Fruit fly (Drosophila melanogaster) whole organism, prepupa: ENCODE data around the gene fh.

Experiments used
- CG10631 ChIP-seq: fragments of 200-800 bp; sonication (Bioruptor generic); optimal IDR thresholded peaks from 2 replicates; lab custom pipeline; 2016; ENCODE audit warnings: missing biosample characterization, missing genetic modification characterization
- CG10669 ChIP-seq: fragments of 200-800 bp; sonication (Bioruptor generic); optimal IDR thresholded peaks from 3 replicates; lab custom pipeline; 2018; ENCODE audit warnings: missing biosample characterization, mild to moderate bottlenecking, missing genetic modification characterization, moderate library complexity
- CG11294 ChIP-seq: fragments of 200-800 bp; sonication (Bioruptor generic); IDR thresholded peaks from 2 replicates; pipeline ENCODE4 v1.3.6; 2022; ENCODE audit warnings: missing biosample characterization, missing genetic modification characterization
- CG11902 ChIP-seq: fragments of 200-800 bp; sonication (Bioruptor generic); optimal IDR thresholded peaks from 3 replicates; lab custom pipeline; 2016; ENCODE audit warnings: missing biosample characterization, missing genetic modification characterization
- CG15336 ChIP-seq: fragments of 200-800 bp; sonication (Bioruptor generic); IDR thresholded peaks from 2 replicates; pipeline ENCODE4 v1.3.6; 2022; ENCODE audit warnings: missing biosample characterization, missing genetic modification characterization
- CG3032 ChIP-seq: fragments of 200-800 bp; optimal IDR thresholded peaks from 2 replicates; lab custom pipeline; 2019; ENCODE audit warnings: missing biosample characterization, mild to moderate bottlenecking, missing genetic modification characterization, moderate library complexity
- CG32006 ChIP-seq: fragments of 200-800 bp; sonication (Bioruptor generic); optimal IDR thresholded peaks from 3 replicates; lab custom pipeline; 2017; ENCODE audit warnings: missing biosample characterization, mild to moderate bottlenecking, missing genetic modification characterization
- CG34406 ChIP-seq: fragments of 200-800 bp; sonication (Bioruptor generic); optimal IDR thresholded peaks from 3 replicates; lab custom pipeline; 2016; ENCODE audit warnings: missing biosample characterization, missing genetic modification characterization
- CG6163 ChIP-seq: fragments of 200-800 bp; sonication (Bioruptor generic); IDR thresholded peaks from 3 replicates; pipeline ENCODE4 v1.3.6; 2022; ENCODE audit warnings: missing biosample characterization, missing genetic modification characterization
- CG6276 ChIP-seq: fragments of 200-800 bp; sonication (Bioruptor generic); optimal IDR thresholded peaks from 2 replicates; lab custom pipeline; 2017; ENCODE audit warnings: missing biosample characterization, mild to moderate bottlenecking, missing genetic modification characterization
- CG6792 ChIP-seq: fragments of 200-800 bp; sonication (Bioruptor generic); optimal IDR thresholded peaks from 3 replicates; lab custom pipeline; 2016; ENCODE audit warnings: missing biosample characterization, missing genetic modification characterization
- CG6854 ChIP-seq: fragments of 200-800 bp; sonication (Bioruptor generic); optimal IDR thresholded peaks from 2 replicates; lab custom pipeline; 2017; ENCODE audit warnings: missing biosample characterization, mild to moderate bottlenecking, missing genetic modification characterization
- CG7368 ChIP-seq: fragments of 200-800 bp; sonication (Bioruptor generic); optimal IDR thresholded peaks from 3 replicates; lab custom pipeline; 2016; ENCODE audit warnings: missing biosample characterization, missing genetic modification characterization
- CG8319 ChIP-seq: fragments of 200-800 bp; sonication (Bioruptor generic); optimal IDR thresholded peaks from 3 replicates; lab custom pipeline; 2016; ENCODE audit warnings: missing biosample characterization, missing genetic modification characterization
- CG8632 ChIP-seq: fragments of 200-800 bp; sonication (Bioruptor generic); optimal IDR thresholded peaks from 3 replicates; lab custom pipeline; 2016; ENCODE audit warnings: missing biosample characterization, missing genetic modification characterization
- Eip78C ChIP-seq: fragments of 200-800 bp; sonication (Bioruptor generic); peaks from one replicate; lab custom pipeline; 2016; ENCODE audit warnings: missing biosample characterization, missing genetic modification characterization
- Eip93F ChIP-seq: fragments of 200-800 bp; sonication (Bioruptor generic); optimal IDR thresholded peaks from 2 replicates; lab custom pipeline; 2016; ENCODE audit warnings: missing biosample characterization, mild to moderate bottlenecking, missing genetic modification characterization
- Ets21C ChIP-seq: fragments of 200-800 bp; sonication (Bioruptor generic); optimal IDR thresholded peaks from 3 replicates; lab custom pipeline; 2016; ENCODE audit warnings: missing biosample characterization, missing genetic modification characterization
- Gug ChIP-seq: fragments of 200-800 bp; sonication (Bioruptor generic); IDR thresholded peaks from 2 replicates; pipeline ENCODE4 v1.3.6; 2022; ENCODE audit warnings: missing biosample characterization, missing genetic modification characterization
- Hr39 ChIP-seq: fragments of 200-800 bp; sonication (Bioruptor generic); optimal IDR thresholded peaks from 2 replicates; lab custom pipeline; 2016; ENCODE audit warnings: missing biosample characterization, missing genetic modification characterization
- Hr4 ChIP-seq: fragments of 200-800 bp; sonication (Bioruptor generic); optimal IDR thresholded peaks from 3 replicates; lab custom pipeline; 2016; ENCODE audit warnings: missing biosample characterization, missing genetic modification characterization
- Lpt ChIP-seq: fragments of 200-800 bp; sonication (Bioruptor generic); optimal IDR thresholded peaks from 3 replicates; lab custom pipeline; 2016; ENCODE audit warnings: missing biosample characterization, missing genetic modification characterization
- Smox ChIP-seq: fragments of 200-800 bp; sonication (Bioruptor generic); optimal IDR thresholded peaks from 3 replicates; lab custom pipeline; 2016; ENCODE audit warnings: missing biosample characterization, missing genetic modification characterization
- Sox102F ChIP-seq: fragments of 200-800 bp; sonication (Bioruptor generic); optimal IDR thresholded peaks from 2 replicates; lab custom pipeline; 2016; ENCODE audit warnings: missing biosample characterization, mild to moderate bottlenecking, missing genetic modification characterization
- Sox14 ChIP-seq: fragments of 200-800 bp; sonication (Bioruptor generic); optimal IDR thresholded peaks from 3 replicates; lab custom pipeline; 2016; ENCODE audit warnings: missing biosample characterization, missing genetic modification characterization
- Sox15 ChIP-seq: fragments of 200-800 bp; sonication (Bioruptor generic); optimal IDR thresholded peaks from 3 replicates; lab custom pipeline; 2016; ENCODE audit warnings: missing biosample characterization, missing genetic modification characterization
- acj6 ChIP-seq: fragments of 200-800 bp; sonication (Bioruptor generic); optimal IDR thresholded peaks from 3 replicates; lab custom pipeline; 2016; ENCODE audit warnings: missing biosample characterization, missing genetic modification characterization
- cyc ChIP-seq: fragments of 200-800 bp; sonication (Bioruptor generic); optimal IDR thresholded peaks from 3 replicates; lab custom pipeline; 2016; ENCODE audit warnings: missing biosample characterization, missing genetic modification characterization
- dsx ChIP-seq: fragments of 200-800 bp; optimal IDR thresholded peaks from 3 replicates; lab custom pipeline; 2019; ENCODE audit warnings: missing biosample characterization, mild to moderate bottlenecking, missing genetic modification characterization, moderate library complexity; ENCODE audit not compliant: poor library complexity, severe bottlenecking
- eg ChIP-seq: fragments of 200-800 bp; sonication (Bioruptor generic); IDR thresholded peaks from 3 replicates; pipeline ENCODE4 v1.3.6; 2022; ENCODE audit warnings: missing biosample characterization, missing genetic modification characterization
- esn ChIP-seq: fragments of 200-800 bp; sonication (Bioruptor generic); optimal IDR thresholded peaks from 2 replicates; lab custom pipeline; 2016; ENCODE audit warnings: missing biosample characterization, mild to moderate bottlenecking, missing genetic modification characterization, moderate library complexity
- fkh ChIP-seq: fragments of 200-800 bp; sonication (Bioruptor generic); optimal IDR thresholded peaks from 3 replicates; lab custom pipeline; 2017; ENCODE audit warnings: missing biosample characterization, mild to moderate bottlenecking, missing genetic modification characterization, moderate library complexity
- lz ChIP-seq: fragments of 200-800 bp; sonication (Bioruptor generic); optimal IDR thresholded peaks from 3 replicates; lab custom pipeline; 2016; ENCODE audit warnings: missing biosample characterization, missing genetic modification characterization
- net ChIP-seq: fragments of 200-800 bp; sonication (Bioruptor generic); optimal IDR thresholded peaks from 3 replicates; lab custom pipeline; 2016; ENCODE audit warnings: missing biosample characterization, missing genetic modification characterization
- pdm3 ChIP-seq: fragments of 200-800 bp; sonication (Bioruptor generic); optimal IDR thresholded peaks from 3 replicates; lab custom pipeline; 2016; ENCODE audit warnings: missing biosample characterization, missing genetic modification characterization
- spab ChIP-seq: fragments of 200-800 bp; sonication (Bioruptor generic); optimal IDR thresholded peaks from 2 replicates; lab custom pipeline; 2017; ENCODE audit warnings: missing biosample characterization, mild to moderate bottlenecking, missing genetic modification characterization, missing genetic modification reagents
- ss ChIP-seq, 2 experiments: fragments of 200-800 bp; sonication (Bioruptor generic); optimal IDR thresholded peaks; 2 replicates in 1 of 2; 3 replicates in 1 of 2; lab custom pipeline; 2017 to 2018; ENCODE audit warnings: mild to moderate bottlenecking in 2 of 2, missing biosample characterization in 2 of 2, missing genetic modification characterization in 2 of 2, moderate library complexity in 1 of 2
- svp ChIP-seq: fragments of 200-800 bp; sonication (Bioruptor generic); peaks from one replicate; lab custom pipeline; 2016; ENCODE audit warnings: missing biosample characterization, missing genetic modification characterization
- topi ChIP-seq: fragments of 200-800 bp; sonication (Bioruptor generic); optimal IDR thresholded peaks from 3 replicates; lab custom pipeline; 2016; ENCODE audit warnings: missing biosample characterization, missing genetic modification characterization
- vri ChIP-seq: fragments of 200-800 bp; sonication (Bioruptor generic); optimal IDR thresholded peaks from 3 replicates; lab custom pipeline; 2016; ENCODE audit warnings: missing biosample characterization, mild to moderate bottlenecking, missing genetic modification characterization

fh gene

DNA sequence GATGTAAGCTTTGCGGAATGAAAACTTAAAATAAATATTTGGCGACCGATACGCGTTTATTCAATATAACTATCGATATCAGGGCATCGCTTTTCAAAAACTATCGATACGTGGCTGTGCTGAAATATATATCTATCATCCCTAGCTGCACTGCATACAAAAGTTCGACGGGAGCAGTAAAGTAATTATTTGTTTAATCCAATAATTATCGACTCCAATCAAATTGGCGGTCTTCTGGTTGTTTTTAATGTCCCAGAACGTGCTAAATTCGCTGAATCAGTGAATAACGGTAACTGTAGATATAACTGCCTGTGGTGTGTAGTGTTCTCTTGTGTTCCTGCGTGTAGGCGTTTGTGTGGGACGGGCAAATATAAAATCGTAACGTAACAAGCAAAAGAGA, 14.2 kb upstream of the fh start, which contains the start of gene mei-P26:
Gene mei-P26, plus strand, starts transcription at position 146 of the 400 bp plus-strand sequence.
- TF ChIP-seq esn (GFP tag; lab: Kevin White, UChicago) (peak; percentile 34), vri (GFP tag; lab: Kevin White, UChicago) (peak; percentile 34), fkh (peak; percentile 61), CG6854 (GFP tag; lab: Kevin White, UChicago) (peak; percentile 44), Eip78C (GFP tag; lab: Kevin White, UChicago) (peak; percentile 77), CG32006 (no peak), CG15336 (GFP tag; lab: Robert Waterston, UW) (peak; percentile 34; the same call in 1 of the 2 replicates), topi (no peak), dsx (GFP tag; lab: Kevin White, UChicago) (peak; percentile 3), CG6163 (GFP tag; lab: Robert Waterston, UW) (peak; percentile 55; the same call in 1 of the 3 replicates), Sox14 (GFP tag; lab: Kevin White, UChicago) (peak; percentile 6)

DNA sequence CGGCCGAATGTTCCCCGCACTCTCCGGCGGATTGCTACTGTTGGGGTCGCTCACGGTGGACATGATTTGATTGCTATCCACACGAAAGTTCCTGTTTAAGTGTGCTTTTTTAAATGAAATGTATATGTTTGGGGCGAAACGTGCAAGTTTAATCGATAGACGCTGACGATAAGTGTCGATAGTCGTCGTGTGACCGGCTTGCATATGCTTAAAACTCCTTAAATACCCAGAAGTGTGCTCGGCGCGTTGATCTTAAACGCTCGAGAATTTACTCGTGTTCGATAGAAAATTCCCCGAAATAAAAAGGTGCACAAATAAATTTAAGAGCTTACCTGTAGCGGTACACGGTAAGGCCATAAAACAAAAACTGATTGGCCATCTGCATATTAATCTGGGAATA, 13.0 kb upstream of the fh start, which contains the start of the genes Zpr1 and CG44532:
Gene Zpr1, minus strand, starts transcription at position 179 of the 400 bp plus-strand sequence.
Gene CG44532, plus strand, starts transcription at position 181 of the 400 bp plus-strand sequence.
- TF ChIP-seq CG34406 (GFP tag; lab: Kevin White, UChicago), result no peak
- no peak for TF ChIP-seq esn (GFP tag; lab: Kevin White, UChicago)
- TF ChIP-seq Gug (GFP tag; lab: Robert Waterston, UW), result no peak
- no peak for TF ChIP-seq CG6163 (GFP tag; lab: Robert Waterston, UW)
- no peak for TF ChIP-seq CG6792 (GFP tag; lab: Kevin White, UChicago)
- no peak for TF ChIP-seq Smox (GFP tag; lab: Kevin White, UChicago)
- no peak for TF ChIP-seq dsx (GFP tag; lab: Kevin White, UChicago)
- TF ChIP-seq cyc (GFP tag; lab: Kevin White, UChicago), result no peak
- no peak for TF ChIP-seq net (GFP tag; lab: Kevin White, UChicago)
- TF ChIP-seq Ets21C (GFP tag; lab: Kevin White, UChicago), result no peak
- TF ChIP-seq Sox15 (GFP tag; lab: Kevin White, UChicago), result no peak
- no peak for TF ChIP-seq CG8319 (GFP tag; lab: Kevin White, UChicago)
- no peak for TF ChIP-seq CG15336 (GFP tag; lab: Robert Waterston, UW)
- TF ChIP-seq CG32006, result no peak
- TF ChIP-seq CG11902 (GFP tag; lab: Kevin White, UChicago), result no peak
- TF ChIP-seq Sox14 (GFP tag; lab: Kevin White, UChicago), result no peak
- TF ChIP-seq Hr39, result no peak
- TF ChIP-seq CG3032, result no peak
- no peak for TF ChIP-seq spab
- TF ChIP-seq lz, result no peak

DNA sequence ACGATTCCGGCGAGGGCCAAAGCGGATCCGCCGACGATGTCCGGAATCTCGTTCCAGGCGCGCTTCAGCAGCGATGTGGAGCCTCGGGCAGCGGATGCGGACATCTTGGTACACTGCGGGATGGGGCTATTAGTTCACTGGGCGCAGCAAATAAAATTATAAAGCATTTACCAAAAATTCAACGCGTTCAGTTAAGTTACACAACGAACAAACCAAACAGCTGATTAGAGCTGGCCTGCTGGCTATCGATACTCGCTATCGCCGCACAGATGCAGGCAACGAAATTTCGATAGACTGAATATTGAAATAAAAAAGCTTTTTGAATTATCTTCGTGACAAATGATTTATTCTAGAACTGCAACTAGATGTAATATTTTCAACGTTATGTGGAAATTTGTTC, 10.9 kb upstream of the fh start, which contains the start of gene NdufA3:
Gene NdufA3, minus strand, starts transcription at position 317 of the 400 bp plus-strand sequence.
- TF ChIP-seq CG11294 (GFP tag; lab: Robert Waterston, UW) (no peak), vri (GFP tag; lab: Kevin White, UChicago) (peak; percentile 41), CG11902 (GFP tag; lab: Kevin White, UChicago) (no peak), CG8632 (GFP tag; lab: Kevin White, UChicago) (no peak), CG7368 (GFP tag; lab: Kevin White, UChicago) (no peak)

DNA sequence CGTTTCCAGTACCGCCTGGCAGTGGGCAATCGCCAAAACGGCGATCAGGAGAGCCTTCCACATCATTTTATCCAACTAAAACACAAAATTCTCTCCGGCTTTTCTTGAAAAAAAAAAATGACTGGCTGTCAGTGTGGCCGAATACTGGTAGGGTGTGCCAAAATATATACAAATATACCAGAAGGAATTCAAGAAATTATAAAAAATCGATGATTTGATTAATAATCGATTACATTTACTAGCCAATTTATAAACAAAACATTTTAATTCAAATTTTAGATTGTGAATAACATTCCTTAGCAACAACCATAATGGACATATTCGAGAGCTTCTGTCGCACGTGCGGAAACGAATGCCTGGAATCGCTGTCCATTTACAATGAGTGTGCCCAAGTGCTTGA, 9.5 kb upstream of the fh start, which contains the start of the genes Ost48 and Dlip1:
Gene Ost48, minus strand, starts transcription at position 150 of the 400 bp plus-strand sequence.
Gene Dlip1, plus strand, starts transcription at position 257 of the 400 bp plus-strand sequence.
- no peak for TF ChIP-seq ss (GFP tag; optimal IDR thresholded peaks at IDR 0.05; lab: Kevin White, UChicago)
- no peak for TF ChIP-seq vri (GFP tag; lab: Kevin White, UChicago)
- TF ChIP-seq fkh, result no peak
- no peak for TF ChIP-seq CG6854 (GFP tag; lab: Kevin White, UChicago)
- TF ChIP-seq Lpt (GFP tag; lab: Kevin White, UChicago), result no peak
- TF ChIP-seq, all 60 proteins: peak for 0

DNA sequence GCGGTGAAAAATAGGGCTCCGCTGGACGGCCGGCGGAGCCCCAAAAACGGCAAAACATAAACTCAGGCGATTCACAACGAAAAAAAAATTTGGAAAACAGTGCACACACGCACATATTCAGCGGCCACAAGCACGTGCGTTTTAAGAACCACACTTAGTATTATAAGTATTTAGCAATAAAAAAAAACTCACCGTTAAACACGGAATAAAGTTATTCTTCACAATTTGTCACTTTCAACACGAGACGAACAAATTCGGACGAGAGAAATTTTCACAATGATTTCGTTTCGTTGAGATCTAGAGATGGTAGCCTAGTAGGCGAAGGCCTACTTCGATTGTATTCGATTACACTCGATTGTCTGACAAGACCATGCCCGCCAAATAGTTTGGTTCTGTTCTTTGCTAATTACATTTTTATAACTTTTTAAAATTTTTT, 7.5 kb upstream of the fh start, which contains the start of gene His3.3B:
Gene His3.3B, minus strand, starts transcription at position 282 of the 436 bp plus-strand sequence.
- TF ChIP-seq CG10631 (GFP tag; lab: Kevin White, UChicago) (no peak), pdm3 (GFP tag; lab: Kevin White, UChicago) (no peak), Eip93F (GFP tag; lab: Kevin White, UChicago) (peak; percentile 2), CG3032 (no peak), topi (peak; percentile 31), svp (GFP tag; lab: Kevin White, UChicago) (peak; percentile 60), CG6276 (no peak), Hr4 (GFP tag; lab: Kevin White, UChicago) (no peak), Sox102F (GFP tag; lab: Kevin White, UChicago) (peak; percentile 32), acj6 (GFP tag; lab: Kevin White, UChicago) (no peak), CG10669 (GFP tag; lab: Kevin White, UChicago) (no peak), CG34406 (GFP tag; lab: Kevin White, UChicago) (no peak), CG8319 (GFP tag; lab: Kevin White, UChicago) (no peak), CG32006 (no peak), Sox15 (GFP tag; lab: Kevin White, UChicago) (no peak), eg (GFP tag; lab: Robert Waterston, UW) (no peak; the same call in 2 of the 3 replicates), vri (GFP tag; lab: Kevin White, UChicago) (peak; percentile 33), esn (GFP tag; lab: Kevin White, UChicago) (peak; percentile 11), Ets21C (GFP tag; lab: Kevin White, UChicago) (no peak), net (GFP tag; lab: Kevin White, UChicago) (no peak)
